Fruit fly (Drosophila melanogaster) whole organism, pupa: Measurements from ENCODE around the gene CG6271.

ENCODE experiments used
- CG9948 ChIP-seq: fragments of 200-800 bp; sonication (Bioruptor generic); optimal IDR thresholded peaks from 2 replicates; lab custom pipeline; 2018; ENCODE audit warnings: missing biosample characterization, mild to moderate bottlenecking, missing genetic modification characterization, moderate library complexity
- EcR ChIP-seq: fragments of 200-800 bp; sonication (Bioruptor generic); optimal IDR thresholded peaks from 3 replicates; lab custom pipeline; 2019; ENCODE audit warnings: missing biosample characterization, missing genetic modification characterization, mild to moderate bottlenecking, moderate library complexity, missing genetic modification reagents
- Snoo ChIP-seq: fragments of 200-800 bp; sonication (Bioruptor generic); optimal IDR thresholded peaks from 3 replicates; lab custom pipeline; 2017; ENCODE audit warnings: missing biosample characterization, mild to moderate bottlenecking, missing genetic modification characterization, inconsistent platforms

- TF ChIP-seq EcR: no peak
- no peak for TF ChIP-seq CG9948 (tag; lab: Kevin White, UChicago)
- TF ChIP-seq Snoo: no peak
Observed at dm6 chr3R:27070906-27071498, 45.1 kb upstream of the CG6271 start.
